Fruit fly (Drosophila melanogaster) whole organism, embryonic: ENCODE results near the gene CG3632.

Source experiments
- Aef1 ChIP-seq: fragments of 200-800 bp; sonication (Bioruptor generic); IDR thresholded peaks from 3 replicates; pipeline ENCODE4 v1.3.6; 2022; ENCODE audit warnings: missing biosample characterization, missing genetic modification characterization
- Awh ChIP-seq: fragments of 200-800 bp; sonication (Bioruptor generic); IDR thresholded peaks from 2 replicates; pipeline ENCODE4, ENCODE4 v1.3.6; 2022; ENCODE audit warnings: missing biosample characterization, missing genetic modification characterization
- CG10209 ChIP-seq: fragments of 200-800 bp; sonication (Bioruptor generic); optimal IDR thresholded peaks from 3 replicates; lab custom pipeline; 2017; ENCODE audit warnings: missing biosample characterization, mild to moderate bottlenecking, missing genetic modification characterization, missing genetic modification reagents
- CG10366 ChIP-seq: fragments of 200-800 bp; sonication (Bioruptor generic); IDR thresholded peaks from 2 replicates; pipeline ENCODE4 v1.3.6; 2022; ENCODE audit warnings: missing biosample characterization, missing genetic modification characterization
- CG13123 ChIP-seq: fragments of 200-800 bp; sonication (Bioruptor generic); optimal IDR thresholded peaks from 2 replicates; lab custom pipeline; 2016; ENCODE audit warnings: missing biosample characterization, missing genetic modification characterization
- CG13424 ChIP-seq: fragments of 200-800 bp; sonication (Bioruptor generic); optimal IDR thresholded peaks from 2 replicates; lab custom pipeline; 2019; ENCODE audit warnings: missing biosample characterization, mild to moderate bottlenecking, missing genetic modification characterization, moderate library complexity
- CG14710 ChIP-seq: fragments of 200-800 bp; sonication (Bioruptor generic); optimal IDR thresholded peaks from 3 replicates; lab custom pipeline; 2019; ENCODE audit warnings: missing biosample characterization, mild to moderate bottlenecking, missing genetic modification characterization, moderate library complexity
- CG2116 ChIP-seq: fragments of 200-800 bp; sonication (Bioruptor generic); optimal IDR thresholded peaks from 3 replicates; lab custom pipeline; 2018; ENCODE audit warnings: missing biosample characterization, mild to moderate bottlenecking, missing genetic modification characterization
- CG2678 ChIP-seq: fragments of 200-800 bp; sonication (Bioruptor generic); optimal IDR thresholded peaks from 3 replicates; lab custom pipeline; 2019; ENCODE audit warnings: missing biosample characterization, mild to moderate bottlenecking, missing genetic modification characterization, moderate library complexity
- CG4328 ChIP-seq: fragments of 200-800 bp; sonication (Bioruptor generic); optimal IDR thresholded peaks from 3 replicates; lab custom pipeline; 2017; ENCODE audit warnings: missing biosample characterization, missing genetic modification reagents, missing genetic modification characterization
- CG8359 ChIP-seq: fragments of 200-800 bp; sonication (Bioruptor generic); optimal IDR thresholded peaks from 2 replicates; lab custom pipeline; 2017; ENCODE audit warnings: missing biosample characterization, mild to moderate bottlenecking, missing genetic modification characterization, borderline replicate concordance
- CG9797 ChIP-seq: fragments of 200-800 bp; sonication (Bioruptor generic); optimal IDR thresholded peaks from 3 replicates; lab custom pipeline; 2018; ENCODE audit warnings: missing biosample characterization, mild to moderate bottlenecking, missing genetic modification characterization
- Camta ChIP-seq: fragments of 200-800 bp; sonication (Bioruptor generic); optimal IDR thresholded peaks from 2 replicates; lab custom pipeline; 2016; ENCODE audit warnings: missing biosample characterization, missing genetic modification characterization
- CkIIα-i1 ChIP-seq: fragments of 200-800 bp; sonication (Bioruptor generic); IDR thresholded peaks from 2 replicates; pipeline ENCODE4 v1.3.6; 2022; ENCODE audit warnings: missing biosample characterization, missing genetic modification characterization
- Deaf1 ChIP-seq: fragments of 200-800 bp; optimal IDR thresholded peaks from 3 replicates; lab custom pipeline; 2019; ENCODE audit warnings: missing biosample characterization, mild to moderate bottlenecking, missing genetic modification characterization, moderate library complexity
- Elba2 ChIP-seq: fragments of 200-800 bp; sonication (Bioruptor generic); optimal IDR thresholded peaks from 3 replicates; lab custom pipeline; 2016; ENCODE audit warnings: missing biosample characterization, missing genetic modification characterization
- HLH3B ChIP-seq: fragments of 200-800 bp; sonication (Bioruptor generic); IDR thresholded peaks from 2 replicates; pipeline ENCODE4 v1.3.6; 2022; ENCODE audit warnings: missing biosample characterization, missing genetic modification characterization
- HLH54F ChIP-seq: fragments of 200-800 bp; sonication (Bioruptor generic); optimal IDR thresholded peaks from 3 replicates; lab custom pipeline; 2016; ENCODE audit warnings: missing biosample characterization, missing genetic modification characterization
- HLHmδ ChIP-seq: fragments of 200-800 bp; sonication (Bioruptor generic); optimal IDR thresholded peaks from 2 replicates; lab custom pipeline; 2018; ENCODE audit warnings: missing biosample characterization, mild to moderate bottlenecking, missing genetic modification characterization, moderate library complexity
- Hey ChIP-seq: fragments of 200-800 bp; sonication (Bioruptor generic); optimal IDR thresholded peaks from 3 replicates; lab custom pipeline; 2018; ENCODE audit warnings: missing biosample characterization, mild to moderate bottlenecking, missing genetic modification characterization
- Hsf ChIP-seq: fragments of 200-800 bp; sonication (Bioruptor generic); optimal IDR thresholded peaks from 3 replicates; lab custom pipeline; 2016; ENCODE audit warnings: missing biosample characterization, missing genetic modification characterization
- MTF-1 ChIP-seq: fragments of 200-800 bp; sonication (Bioruptor generic); optimal IDR thresholded peaks from 2 replicates; lab custom pipeline; 2018; ENCODE audit warnings: missing biosample characterization, mild to moderate bottlenecking, missing genetic modification characterization, borderline replicate concordance
- NC2α ChIP-seq: fragments of 200-800 bp; sonication (Bioruptor generic); optimal IDR thresholded peaks from 2 replicates; lab custom pipeline; 2016; ENCODE audit warnings: missing biosample characterization, missing genetic modification characterization
- Oli ChIP-seq: fragments of 200-800 bp; sonication (Bioruptor generic); optimal IDR thresholded peaks from 2 replicates; lab custom pipeline; 2018; ENCODE audit warnings: missing biosample characterization, mild to moderate bottlenecking, missing genetic modification characterization, moderate library complexity
- Usf ChIP-seq: fragments of 200-800 bp; sonication (Bioruptor generic); optimal IDR thresholded peaks from 2 replicates; lab custom pipeline; 2017; ENCODE audit warnings: missing genotype, missing biosample characterization, missing genetic modification characterization
- abd-A ChIP-seq: fragments of 200-800 bp; sonication (Bioruptor generic); optimal IDR thresholded peaks from 3 replicates; lab custom pipeline; 2019; ENCODE audit warnings: missing biosample characterization, mild to moderate bottlenecking, missing genetic modification characterization, moderate library complexity
- aop ChIP-seq: fragments of 200-800 bp; sonication (Bioruptor generic); IDR thresholded peaks from 2 replicates; pipeline ENCODE4 v1.3.6; 2022; ENCODE audit warnings: missing biosample characterization, missing genetic modification characterization
- ara ChIP-seq: fragments of 200-800 bp; sonication (Bioruptor generic); IDR thresholded peaks from 2 replicates; pipeline ENCODE4 v1.3.6; 2022; ENCODE audit warnings: missing biosample characterization, missing genetic modification characterization
- ase ChIP-seq: fragments of 200-800 bp; sonication (Bioruptor generic); IDR thresholded peaks from 3 replicates; pipeline ENCODE4 v1.3.6; 2022; ENCODE audit warnings: missing biosample characterization, missing genetic modification characterization
- dati ChIP-seq: fragments of 200-800 bp; sonication (Bioruptor generic); IDR thresholded peaks from 2 replicates; pipeline ENCODE4 v1.3.6; 2022; ENCODE audit warnings: missing biosample characterization, missing genetic modification characterization
- dm ChIP-seq: fragments of 200-800 bp; sonication (Bioruptor generic); optimal IDR thresholded peaks from 3 replicates; lab custom pipeline; 2016; ENCODE audit warnings: missing biosample characterization, missing genetic modification characterization
- eve ChIP-seq, 2 experiments: fragments of >200 bp; optimal IDR thresholded peaks; 2 replicates each; lab custom pipeline; 2017; ENCODE audit warnings: missing biosample characterization in 2 of 2, missing genetic modification characterization in 2 of 2
- exex ChIP-seq: fragments of 200-800 bp; sonication (Bioruptor generic); optimal IDR thresholded peaks from 4 replicates; lab custom pipeline; 2018; ENCODE audit warnings: missing biosample characterization, mild to moderate bottlenecking, missing genetic modification characterization, moderate library complexity
- eyg ChIP-seq: fragments of 200-800 bp; sonication (Bioruptor generic); optimal IDR thresholded peaks from 3 replicates; lab custom pipeline; 2016; ENCODE audit warnings: missing biosample characterization, missing genetic modification characterization
- kay ChIP-seq: fragments of 200-800 bp; sonication (Bioruptor generic); optimal IDR thresholded peaks from 2 replicates; lab custom pipeline; 2016; ENCODE audit warnings: missing biosample characterization, missing genetic modification characterization
- ken ChIP-seq: fragments of 200-800 bp; sonication (Bioruptor generic); IDR thresholded peaks from 3 replicates; pipeline ENCODE4 v1.3.6; 2022; ENCODE audit warnings: missing biosample characterization, missing genetic modification characterization
- kni ChIP-seq: fragments of 200-800 bp; sonication (Bioruptor generic); optimal IDR thresholded peaks from 3 replicates; lab custom pipeline; 2017; ENCODE audit warnings: mild to moderate bottlenecking, missing biosample characterization, missing genetic modification reagents, missing genetic modification characterization
- maf-S ChIP-seq: fragments of 200-800 bp; sonication (Bioruptor generic); optimal IDR thresholded peaks from 2 replicates; lab custom pipeline; 2016; ENCODE audit warnings: missing biosample characterization, missing genetic modification characterization
- mam ChIP-seq: fragments of 200-800 bp; sonication (Bioruptor generic); optimal IDR thresholded peaks from 3 replicates; lab custom pipeline; 2016; ENCODE audit warnings: missing biosample characterization, missing genetic modification characterization
- mld ChIP-seq: fragments of 200-800 bp; sonication (Bioruptor generic); IDR thresholded peaks from 3 replicates; pipeline ENCODE4 v1.3.6; 2022; ENCODE audit warnings: missing biosample characterization, missing genetic modification characterization; ENCODE audit not compliant: partially characterized antibody
- odd ChIP-seq: fragments of 200-800 bp; sonication (Bioruptor generic); optimal IDR thresholded peaks from 2 replicates; lab custom pipeline; 2017; ENCODE audit warnings: missing biosample characterization, mild to moderate bottlenecking, missing genetic modification characterization
- pho ChIP-seq: fragments of 200-800 bp; sonication (Bioruptor generic); optimal IDR thresholded peaks from 2 replicates; lab custom pipeline; 2016; ENCODE audit warnings: missing biosample characterization, missing genetic modification characterization
- pros ChIP-seq: fragments of 200-800 bp; sonication (Bioruptor generic); optimal IDR thresholded peaks from 3 replicates; lab custom pipeline; 2019; ENCODE audit warnings: missing biosample characterization, mild to moderate bottlenecking, missing genetic modification characterization, moderate library complexity
- salm ChIP-seq: fragments of 200-800 bp; sonication (Bioruptor generic); optimal IDR thresholded peaks from 2 replicates; lab custom pipeline; 2018; ENCODE audit warnings: missing biosample characterization, mild to moderate bottlenecking, missing genetic modification characterization
- sima ChIP-seq: fragments of 200-800 bp; sonication (Bioruptor generic); optimal IDR thresholded peaks from 2 replicates; lab custom pipeline; 2016; ENCODE audit warnings: missing biosample characterization, missing genetic modification characterization
- sisA ChIP-seq: fragments of 200-800 bp; sonication (Bioruptor generic); IDR thresholded peaks from 2 replicates; pipeline ENCODE4 v1.3.6; 2022; ENCODE audit warnings: missing biosample characterization, missing genetic modification characterization
- slbo ChIP-seq: fragments of 200-800 bp; sonication (Bioruptor generic); IDR thresholded peaks from 2 replicates; pipeline ENCODE4 v1.3.6; 2022; ENCODE audit warnings: missing biosample characterization, missing genetic modification characterization
- ssp ChIP-seq: fragments of 200-800 bp; sonication (Bioruptor generic); IDR thresholded peaks from 2 replicates; pipeline ENCODE4 v1.3.6; 2022; ENCODE audit warnings: missing biosample characterization, missing genetic modification characterization
- stc ChIP-seq: fragments of 200-800 bp; sonication (Bioruptor generic); IDR thresholded peaks from 2 replicates; pipeline ENCODE4 v1.3.6; 2022; ENCODE audit warnings: missing biosample characterization, missing genetic modification characterization
- tgo ChIP-seq: fragments of 200-800 bp; sonication (Bioruptor generic); IDR thresholded peaks from 3 replicates; pipeline ENCODE4 v1.3.6; 2022; ENCODE audit warnings: missing biosample characterization, missing genetic modification characterization
- tio ChIP-seq: fragments of 200-800 bp; sonication (Bioruptor generic); optimal IDR thresholded peaks from 2 replicates; lab custom pipeline; 2017; ENCODE audit warnings: missing biosample characterization, missing genetic modification characterization, inconsistent platforms
- tup ChIP-seq: fragments of 200-800 bp; sonication (Bioruptor generic); optimal IDR thresholded peaks from 2 replicates; lab custom pipeline; 2016; ENCODE audit warnings: missing biosample characterization, mild to moderate bottlenecking, missing genetic modification characterization, moderate library complexity

Gene CG3632

DNA sequence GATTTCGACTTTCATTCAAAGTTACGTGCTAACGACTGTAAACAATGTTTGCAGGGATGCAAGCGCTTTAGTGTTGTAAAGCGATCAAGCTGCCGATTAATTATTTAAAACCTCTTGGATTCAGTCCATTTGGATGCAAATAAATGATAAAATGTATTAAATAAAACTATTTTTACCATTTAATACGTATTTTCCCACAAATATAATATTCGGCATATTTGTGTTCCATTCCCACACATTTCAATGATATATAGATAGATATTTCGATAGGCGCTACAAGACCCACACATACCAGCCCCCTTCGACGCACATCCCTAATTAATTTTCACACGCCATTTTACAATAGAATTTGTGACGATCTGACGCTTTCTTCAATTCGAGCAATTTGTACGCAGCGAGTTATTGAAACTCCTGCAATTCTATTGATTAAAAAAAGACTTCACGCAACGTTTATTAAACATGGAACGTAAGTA lies 7.9 kb upstream of the CG3632 start, which contains the start of the genes CG32576 and caz (continued):
- TF ChIP-seq sima (GFP tag; lab: Kevin White, UChicago) = no peak
- no peak for TF ChIP-seq ssp (GFP tag; lab: Robert Waterston, UW)
- no peak for TF ChIP-seq Aef1 (GFP tag; lab: Robert Waterston, UW)
- no peak for TF ChIP-seq odd
- no peak for TF ChIP-seq CG8359 (GFP tag; lab: Kevin White, UChicago)
- TF ChIP-seq pho (GFP tag; lab: Kevin White, UChicago) = peak; percentile 30
- TF ChIP-seq Hey (tag; lab: Kevin White, UChicago) = no peak
- TF ChIP-seq Deaf1 (tag; lab: Kevin White, UChicago) = peak; percentile 12
- peak; percentile 95 for TF ChIP-seq CG2116 (GFP tag; lab: Kevin White, UChicago)
- no peak for TF ChIP-seq aop (GFP tag; lab: Robert Waterston, UW)
- TF ChIP-seq abd-A (tag; lab: Kevin White, UChicago) = no peak
- no peak for TF ChIP-seq ase (GFP tag; lab: Robert Waterston, UW)
- no peak for TF ChIP-seq dati (GFP tag; lab: Robert Waterston, UW)
- peak; percentile 23 for TF ChIP-seq CG9797 (GFP tag; lab: Kevin White, UChicago)
- no peak for TF ChIP-seq kni
- TF ChIP-seq ken (GFP tag; lab: Robert Waterston, UW) = 0 out of 3 replicates have a peak, but pooled peaks have one; percentile 34
- TF ChIP-seq Oli (tag; lab: Kevin White, UChicago) = no peak
- no peak for TF ChIP-seq Awh
- TF ChIP-seq CG14710 (tag; lab: Kevin White, UChicago) = peak; percentile 81
- TF ChIP-seq ara (GFP tag; lab: Robert Waterston, UW) = no peak
- no peak for TF ChIP-seq pros (GFP tag; lab: Kevin White, UChicago)
- TF ChIP-seq CkIIα-i1 (GFP tag; lab: Robert Waterston, UW) = no peak
- TF ChIP-seq exex (tag; lab: Kevin White, UChicago) = peak; percentile 61
- no peak for TF ChIP-seq dm (GFP tag; lab: Kevin White, UChicago)
- TF ChIP-seq tio (GFP tag; lab: Kevin White, UChicago) = no peak
- no peak for TF ChIP-seq CG10366 (GFP tag; lab: Robert Waterston, UW)
- TF ChIP-seq mld = no peak
- no peak for TF ChIP-seq eyg (GFP tag; lab: Kevin White, UChicago)
- no peak for TF ChIP-seq tgo (GFP tag; lab: Robert Waterston, UW)
- TF ChIP-seq Camta (GFP tag; lab: Kevin White, UChicago) = no peak
- no peak for TF ChIP-seq sisA (GFP tag; lab: Robert Waterston, UW)
- peak; percentile 24; the same call in 1 of the 2 replicates for TF ChIP-seq slbo
- TF ChIP-seq tup (GFP tag; lab: Kevin White, UChicago) = peak; percentile 9
- no peak for TF ChIP-seq CG10209
- peak; percentile 59 for TF ChIP-seq CG13424 (tag; lab: Kevin White, UChicago)
- TF ChIP-seq NC2α = no peak
- no peak for TF ChIP-seq CG4328 (GFP tag; lab: Kevin White, UChicago)
- no peak for TF ChIP-seq Elba2 (GFP tag; lab: Kevin White, UChicago)
- TF ChIP-seq CG2678 (tag; lab: Kevin White, UChicago) = no peak
- no peak for TF ChIP-seq stc (GFP tag; lab: Robert Waterston, UW)
- TF ChIP-seq HLH54F (GFP tag; lab: Kevin White, UChicago) = no peak
- TF ChIP-seq HLHmδ (GFP tag; lab: Kevin White, UChicago) = no peak
- no peak for TF ChIP-seq mam (GFP tag; lab: Kevin White, UChicago)
- TF ChIP-seq eve (GFP tag; optimal IDR thresholded peaks at IDR 0.05; lab: Kevin White, UChicago) = peak in 1 of 2 experiments; percentile 82
- TF ChIP-seq salm (tag; lab: Kevin White, UChicago) = no peak
- no peak for TF ChIP-seq kay (GFP tag; lab: Kevin White, UChicago)
- peak; percentile 4 for TF ChIP-seq Hsf (GFP tag; lab: Kevin White, UChicago)
- TF ChIP-seq Usf = no peak
- TF ChIP-seq MTF-1 (GFP tag; lab: Kevin White, UChicago) = no peak
- no peak for TF ChIP-seq maf-S (GFP tag; lab: Kevin White, UChicago)
- TF ChIP-seq CG13123 = no peak
- no peak for TF ChIP-seq HLH3B (GFP tag; lab: Robert Waterston, UW)
